Fruit fly (Drosophila melanogaster) whole organism: ENCODE data around the gene sun.

Experiments
- CG8478 ChIP-seq: fragments of >200 bp; optimal IDR thresholded peaks from 2 replicates; lab custom pipeline; 2018; ENCODE audit warnings: inconsistent platforms
- Dll ChIP-seq: fragments of >200 bp; optimal IDR thresholded peaks from 2 replicates; lab custom pipeline; 2017
- EcR ChIP-seq, 2 experiments: fragments of >200 bp; optimal IDR thresholded peaks; 2 replicates each; lab custom pipeline; 2017; ENCODE audit warnings: missing biosample characterization in 2 of 2, missing genetic modification characterization in 2 of 2, missing genetic modification reagents in 2 of 2
- pan ChIP-seq: fragments of >200 bp; optimal IDR thresholded peaks from 2 replicates; lab custom pipeline; 2017
- psq ChIP-seq: fragments of >200 bp; optimal IDR thresholded peaks from 2 replicates; lab custom pipeline; 2017
- usp ChIP-seq: fragments of >200 bp; optimal IDR thresholded peaks from 2 replicates; lab custom pipeline; 2017; ENCODE audit warnings: missing biosample characterization, missing genetic modification characterization, mixed read lengths

sun gene

DNA sequence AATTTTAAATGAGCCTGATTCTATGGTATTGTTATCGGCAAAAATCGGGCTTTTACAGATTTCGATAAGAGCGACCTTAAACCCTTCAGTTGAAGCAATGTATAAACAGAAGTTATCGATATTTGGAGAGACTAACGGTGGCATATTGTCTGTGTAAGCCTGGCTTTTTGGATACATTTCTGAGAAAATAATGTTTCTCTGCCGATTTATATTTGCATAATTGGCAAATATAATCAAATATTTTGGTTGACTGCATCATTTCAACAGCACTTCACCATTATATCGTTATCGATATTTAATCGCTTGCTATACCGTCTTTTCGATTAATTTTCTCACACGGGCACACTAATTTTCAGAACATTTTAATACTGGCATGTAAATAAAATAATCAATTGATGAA is 20.8 kb upstream of the sun start, which contains the start of gene CG16952:
Gene CG16952, plus strand, starts transcription at position 341 of the 400 bp plus-strand sequence.
- TF ChIP-seq usp (GFP tag; lab: Kevin White, UChicago) (no peak), CG8478 (lab: Kevin White, UChicago) (no peak), psq (lab: Kevin White, UChicago) (no peak), EcR (GFP tag; optimal IDR thresholded peaks at IDR 0.05; lab: Kevin White, UChicago) (no peak), Dll (lab: Kevin White, UChicago) (no peak), pan (lab: Kevin White, UChicago) (no peak)

- TF ChIP-seq CG8478 (lab: Kevin White, UChicago), result no peak
- TF ChIP-seq Dll (lab: Kevin White, UChicago), result no peak
- TF ChIP-seq pan (lab: Kevin White, UChicago), result no peak
- no peak for TF ChIP-seq usp (GFP tag; lab: Kevin White, UChicago)
- TF ChIP-seq psq (lab: Kevin White, UChicago), result no peak
- TF ChIP-seq EcR (GFP tag; optimal IDR thresholded peaks at IDR 0.05; lab: Kevin White, UChicago), result no peak
These were observed 19.7 kb upstream of the sun start for dm6 chrX:15868781-15869180.

DNA sequence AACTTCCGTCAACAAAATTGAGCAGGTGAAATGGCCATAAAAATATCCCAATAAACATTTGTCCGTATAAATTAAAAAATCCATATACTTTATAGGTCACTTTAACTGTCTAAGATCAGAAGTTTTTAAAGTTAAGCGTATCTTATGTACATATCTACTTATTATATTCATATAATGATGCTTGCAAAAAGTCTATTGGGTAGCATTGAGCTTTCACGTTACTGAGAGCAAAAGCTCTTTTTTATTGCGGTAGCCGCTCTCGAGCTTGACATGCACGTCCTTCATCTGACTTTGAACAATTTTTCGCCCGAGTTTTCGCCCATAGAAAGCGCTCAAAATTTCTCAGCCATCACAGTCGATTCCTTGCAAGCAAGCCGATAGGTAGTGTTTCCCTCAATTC is 18.8 kb upstream of the sun start, which contains the start of gene Gapdh2:
Gene Gapdh2, plus strand, starts transcription at position 283 of the 400 bp plus-strand sequence.
- no peak for TF ChIP-seq pan (lab: Kevin White, UChicago)

DNA sequence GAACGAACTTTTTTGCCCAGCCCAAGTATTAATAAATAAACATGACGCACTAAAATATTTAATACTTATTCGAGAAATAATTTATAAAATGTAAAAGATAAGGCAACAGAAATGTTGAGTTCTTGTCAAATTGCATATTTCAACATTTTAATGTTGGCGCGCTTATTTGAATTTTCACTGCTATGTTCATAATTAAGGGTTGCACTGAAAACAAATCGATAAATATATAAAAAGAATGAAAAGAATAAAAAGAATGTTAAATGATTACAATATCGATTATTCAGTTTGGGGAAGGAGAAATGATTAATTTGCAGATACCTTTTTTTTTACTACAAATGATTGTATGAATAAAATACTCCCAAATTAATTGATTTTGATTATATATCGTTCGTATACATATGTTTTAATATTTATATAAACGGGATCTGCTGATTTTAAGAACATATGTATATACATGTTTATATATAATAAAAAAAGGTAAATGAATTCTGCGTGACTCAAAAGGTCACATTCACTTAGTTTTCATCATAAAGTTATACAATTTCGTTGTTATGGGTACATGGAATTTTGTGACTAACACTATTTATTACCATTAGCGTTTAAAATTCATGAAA is 17.8 kb upstream of the sun start:
- TF ChIP-seq usp (GFP tag; lab: Kevin White, UChicago), result no peak
- no peak for TF ChIP-seq psq (lab: Kevin White, UChicago)
- TF ChIP-seq CG8478 (lab: Kevin White, UChicago), result no peak
- TF ChIP-seq pan (lab: Kevin White, UChicago), result no peak
- no peak for TF ChIP-seq EcR (GFP tag; optimal IDR thresholded peaks at IDR 0.05; lab: Kevin White, UChicago)
- no peak for TF ChIP-seq Dll (lab: Kevin White, UChicago)

dm6 chrX:15866032-15866431 is 17.0 kb upstream of the sun start:
- no peak for TF ChIP-seq EcR (GFP tag; optimal IDR thresholded peaks at IDR 0.05; lab: Kevin White, UChicago)
- TF ChIP-seq CG8478 (lab: Kevin White, UChicago), result no peak
- no peak for TF ChIP-seq usp (GFP tag; lab: Kevin White, UChicago)
- TF ChIP-seq pan (lab: Kevin White, UChicago), result no peak
- no peak for TF ChIP-seq Dll (lab: Kevin White, UChicago)
- no peak for TF ChIP-seq psq (lab: Kevin White, UChicago)

- no peak for TF ChIP-seq EcR (GFP tag; optimal IDR thresholded peaks at IDR 0.05; lab: Kevin White, UChicago)
- TF ChIP-seq CG8478 (lab: Kevin White, UChicago), result peak; percentile 99
- no peak for TF ChIP-seq psq (lab: Kevin White, UChicago)
- no peak for TF ChIP-seq usp (GFP tag; lab: Kevin White, UChicago)
These were observed 11.4 kb upstream of the sun start for dm6 chrX:15860479-15860878.

dm6 chrX:15859869-15860268 is 10.8 kb upstream of the sun start, which contains the start of gene Gbeta13F:
Gene Gbeta13F (plus strand): TSS chrX:15860115.
- TF ChIP-seq psq (lab: Kevin White, UChicago) (no peak), Dll (lab: Kevin White, UChicago) (no peak), CG8478 (lab: Kevin White, UChicago) (no peak), pan (lab: Kevin White, UChicago) (no peak), EcR (GFP tag; optimal IDR thresholded peaks at IDR 0.05; lab: Kevin White, UChicago) (no peak), usp (GFP tag; lab: Kevin White, UChicago) (no peak)

dm6 chrX:15859387-15859786 is 10.3 kb upstream of the sun start, which contains the start of gene AlkB:
Gene AlkB (minus strand): TSS chrX:15859487.
- TF ChIP-seq pan (lab: Kevin White, UChicago), result no peak
- no peak for TF ChIP-seq Dll (lab: Kevin White, UChicago)
- TF ChIP-seq EcR (GFP tag; optimal IDR thresholded peaks at IDR 0.05; lab: Kevin White, UChicago), result no peak
- no peak for TF ChIP-seq psq (lab: Kevin White, UChicago)
- no peak for TF ChIP-seq usp (GFP tag; lab: Kevin White, UChicago)
- TF ChIP-seq CG8478 (lab: Kevin White, UChicago), result no peak

DNA sequence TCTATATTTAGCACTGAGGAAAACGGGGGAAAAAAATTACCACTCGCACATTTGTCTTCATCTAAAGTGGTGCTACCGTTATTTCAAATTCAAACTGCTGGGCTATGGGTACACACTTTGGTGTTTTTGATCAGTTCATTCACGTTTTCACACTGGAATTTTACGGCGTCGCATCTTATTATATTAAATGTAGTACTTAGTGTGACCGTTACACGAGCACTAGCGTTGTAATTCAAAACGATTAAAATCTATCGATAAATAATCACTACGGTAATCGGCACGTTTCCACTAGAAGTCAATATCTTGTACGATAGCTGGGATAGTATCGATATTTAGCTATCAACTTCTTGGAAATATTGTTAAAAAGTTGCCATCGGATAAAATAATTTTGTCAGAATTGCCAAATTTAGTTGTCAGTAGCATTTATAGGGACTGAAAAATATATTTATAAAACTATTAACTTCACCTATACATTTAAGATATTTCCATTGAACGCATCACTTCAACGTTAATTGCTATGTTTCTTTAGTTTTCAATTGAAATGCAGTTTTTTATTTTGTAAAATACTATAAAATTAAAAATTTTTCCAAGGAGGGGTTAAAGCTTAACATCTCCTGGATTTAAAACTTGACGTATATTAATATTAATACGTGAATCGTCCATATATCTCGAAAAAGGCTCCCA is 8.7 kb upstream of the sun start, which contains the start of the genes CG46440 and Myb:
Gene CG46440, minus strand, starts transcription at position 223 of the 684 bp plus-strand sequence.
Gene Myb, minus strand, starts transcription at position 223 of the 684 bp plus-strand sequence.
- TF ChIP-seq pan (lab: Kevin White, UChicago) (no peak), Dll (lab: Kevin White, UChicago) (no peak), CG8478 (lab: Kevin White, UChicago) (no peak), usp (GFP tag; lab: Kevin White, UChicago) (no peak), EcR (GFP tag; optimal IDR thresholded peaks at IDR 0.05; lab: Kevin White, UChicago) (no peak), psq (lab: Kevin White, UChicago) (no peak)

dm6 chrX:15852815-15853542 is 3.9 kb upstream of the sun start, which contains the start of the genes UBL3 and CG15914:
Gene UBL3 (minus strand): TSS chrX:15853175.
Gene CG15914 (plus strand): TSS chrX:15853421.
- TF ChIP-seq EcR (GFP tag; optimal IDR thresholded peaks at IDR 0.05; lab: Kevin White, UChicago) (no peak), psq (lab: Kevin White, UChicago) (no peak), pan (lab: Kevin White, UChicago) (no peak), usp (GFP tag; lab: Kevin White, UChicago) (no peak), CG8478 (lab: Kevin White, UChicago) (no peak), Dll (lab: Kevin White, UChicago) (no peak)
